Worm (Caenorhabditis elegans) whole organism, L3 larva: ENCODE results near the gene B0457.6.

ENCODE experiments used
- ZK546.5 ChIP-seq: sonication (generic microtip); optimal IDR thresholded peaks from 2 replicates; lab custom pipeline; 2017; ENCODE audit warnings: missing biosample characterization, missing genetic modification characterization
- ceh-16 ChIP-seq: sonication (generic microtip); optimal IDR thresholded peaks from 2 replicates; lab custom pipeline; 2017; ENCODE audit warnings: missing biosample characterization, missing genetic modification characterization
- egl-27 ChIP-seq: sonication (generic microtip); optimal IDR thresholded peaks from 4 replicates; lab custom pipeline; 2017; ENCODE audit warnings: missing biosample characterization, missing genetic modification reagents, missing genetic modification characterization
- jun-1 ChIP-seq: fragments of 150-350 bp; optimal IDR thresholded peaks from 2 replicates; lab custom pipeline; 2014; ENCODE audit warnings: missing biosample characterization, missing genetic modification reagents, missing genetic modification characterization
- nhr-11 ChIP-seq: fragments of 150-350 bp; optimal IDR thresholded peaks from 2 replicates; lab custom pipeline; 2014; ENCODE audit warnings: missing biosample characterization, missing genetic modification characterization
- nhr-237 ChIP-seq: fragments of 150-350 bp; optimal IDR thresholded peaks from 2 replicates; lab custom pipeline; 2014; ENCODE audit warnings: missing biosample characterization, missing genetic modification characterization
- nhr-76 ChIP-seq: fragments of 150-350 bp; sonication (generic microtip); optimal IDR thresholded peaks from 5 replicates; lab custom pipeline; 2014; ENCODE audit warnings: missing biosample characterization, missing genetic modification characterization
- pqm-1 ChIP-seq: fragments of 150-350 bp; optimal IDR thresholded peaks from 2 replicates; lab custom pipeline; 2017; ENCODE audit warnings: missing biosample characterization, missing genetic modification characterization, inconsistent platforms
- sea-2 ChIP-seq: fragments of 150-350 bp; sonication (generic microtip); optimal IDR thresholded peaks from 4 replicates; lab custom pipeline; 2014; ENCODE audit warnings: missing biosample characterization, missing genetic modification reagents, missing genetic modification characterization
- tbx-2 ChIP-seq: sonication (generic microtip); optimal IDR thresholded peaks from 2 replicates; lab custom pipeline; 2016; ENCODE audit warnings: mild to moderate bottlenecking, missing genetic modification characterization, missing compliant biosample characterization
- unc-39 ChIP-seq: sonication (generic microtip); optimal IDR thresholded peaks from 4 replicates; lab custom pipeline; 2017; ENCODE audit warnings: missing biosample characterization, missing genetic modification characterization
- unc-62 ChIP-seq: fragments of 150-350 bp; sonication (generic microtip); optimal IDR thresholded peaks from 4 replicates; lab custom pipeline; 2014; ENCODE audit warnings: missing biosample characterization, missing genetic modification reagents, missing genetic modification characterization
- zag-1 ChIP-seq: fragments of 150-350 bp; optimal IDR thresholded peaks from 2 replicates; lab custom pipeline; 2014; ENCODE audit warnings: missing biosample characterization, missing genetic modification characterization
- ztf-4 ChIP-seq: fragments of 150-350 bp; optimal IDR thresholded peaks from 2 replicates; lab custom pipeline; 2014; ENCODE audit warnings: missing biosample characterization, missing genetic modification characterization

DNA sequence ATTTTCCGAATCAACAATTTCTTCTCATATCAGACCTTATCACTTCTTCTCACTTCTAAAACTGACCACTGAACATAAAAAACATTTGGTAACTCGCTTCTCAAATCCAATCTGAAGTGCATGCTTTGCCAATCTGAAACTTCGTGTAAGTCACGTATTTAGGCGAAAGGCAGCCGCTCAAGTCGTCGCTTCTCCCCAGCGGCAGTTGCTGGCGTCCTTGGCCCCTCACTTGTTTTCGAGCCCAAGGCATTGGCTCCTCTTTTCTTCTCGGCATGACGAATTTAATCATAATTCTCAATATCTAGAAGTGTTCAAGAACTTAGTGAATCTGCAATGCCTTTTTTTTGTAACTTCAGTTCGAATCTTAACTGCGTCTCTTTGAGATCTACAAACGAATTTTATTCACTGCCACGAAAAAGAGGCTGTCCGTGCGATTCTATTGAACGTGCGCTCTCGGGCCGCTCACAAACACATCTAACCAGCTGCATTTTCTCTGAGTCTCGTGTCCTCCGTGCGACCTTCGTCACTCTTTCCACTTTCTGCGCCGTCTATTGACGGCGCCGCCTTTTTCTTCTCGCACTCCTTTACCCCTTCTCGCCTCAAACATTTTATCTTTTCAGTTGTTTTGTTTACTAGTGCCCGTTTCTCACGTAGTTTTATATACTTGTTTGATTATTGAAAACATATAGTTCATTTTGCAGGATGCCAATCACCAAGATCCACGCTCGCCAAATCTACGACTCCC is 9.4 kb downstream of the B0457.6 start:
- TF ChIP-seq tbx-2 (no peak), nhr-76 (tag; lab: Kevin White, UChicago) (no peak), sea-2 (GFP tag; lab: Kevin White, UChicago) (no peak), pqm-1 (tag; lab: Kevin White, UChicago) (no peak), zag-1 (tag; lab: Kevin White, UChicago) (no peak), unc-39 (tag; lab: Kevin White, UChicago) (no peak), nhr-237 (tag; lab: Kevin White, UChicago) (no peak), ZK546.5 (tag; lab: Kevin White, UChicago) (no peak), ceh-16 (tag; lab: Kevin White, UChicago) (no peak), unc-62 (GFP tag; lab: Kevin White, UChicago) (no peak), egl-27 (tag; lab: Kevin White, UChicago) (no peak), jun-1 (tag; lab: Kevin White, UChicago) (no peak), ztf-4 (no peak), nhr-11 (tag; lab: Kevin White, UChicago) (no peak)
